Worm (Caenorhabditis elegans): ENCODE measurements around the gene R13A1.5.

Gene R13A1.5

DNA sequence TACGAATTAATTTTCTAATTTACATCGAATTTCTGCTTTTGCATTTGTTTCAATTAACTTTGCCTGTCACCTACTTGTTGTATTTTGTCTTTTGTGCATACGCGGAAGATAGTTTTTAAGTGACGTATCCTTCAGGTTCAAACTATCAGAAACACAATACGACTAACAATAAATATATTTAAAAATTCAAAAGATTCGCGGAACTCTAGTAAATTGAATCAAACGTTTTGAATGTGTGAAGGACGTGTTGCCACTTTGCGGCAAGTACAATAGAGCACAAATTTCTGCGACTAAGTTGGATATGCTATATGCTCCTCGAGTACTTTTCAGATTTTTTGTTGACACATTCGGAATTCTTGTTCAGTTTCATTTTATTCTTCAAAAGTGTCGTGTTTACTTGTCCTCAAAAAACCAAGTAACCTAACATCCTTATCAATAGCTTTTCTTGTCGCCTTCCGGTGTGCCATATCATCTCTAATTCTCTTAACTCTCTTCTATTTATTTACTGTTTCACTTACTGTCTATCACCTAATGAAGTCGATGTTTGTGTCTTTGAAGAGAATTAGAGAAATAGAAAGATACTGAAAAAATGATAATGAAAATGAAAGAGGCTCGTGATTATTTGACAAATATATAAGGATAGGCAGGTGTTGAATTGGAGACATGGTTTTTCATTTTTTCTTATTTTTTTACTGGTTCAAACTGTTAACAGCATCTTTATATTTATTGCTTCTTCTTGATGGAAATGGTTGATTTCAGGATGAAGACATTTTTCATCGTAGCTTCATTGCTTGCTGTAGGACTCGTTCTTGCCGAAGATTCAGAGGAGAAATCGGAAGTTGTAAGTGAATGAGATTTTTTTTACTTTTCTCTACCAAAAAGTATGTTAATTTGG, 2.9 kb downstream of the R13A1.5 start, which contains the start of gene srlf-7 (continued):
- TF ChIP-seq unc-62 (GFP tag; optimal IDR thresholded peaks at IDR 0.05) (no peak), elt-3 (tag; optimal IDR thresholded peaks at IDR 0.05) (peak in 5 of 6 experiments; percentile 55 to 98 (median 90)), C34B4.2 (tag; optimal IDR thresholded peaks at IDR 0.05) (no peak)

ce11 chrIV:7188030-7188429, 3.6 kb downstream of the R13A1.5 start, which contains the start of gene C42D4.13:
Gene C42D4.13 (minus strand): TSS chrIV:7188130.
- TF ChIP-seq ztf-11 (tag; optimal IDR thresholded peaks at IDR 0.05), result no peak
- no peak for TF ChIP-seq snu-23 (GFP tag; optimal IDR thresholded peaks at IDR 0.05)
- TF ChIP-seq rnt-1 (tag; optimal IDR thresholded peaks at IDR 0.05), result no peak
- no peak for TF ChIP-seq tbx-2 (tag; optimal IDR thresholded peaks at IDR 0.05)
- TF ChIP-seq C34B4.2 (tag; optimal IDR thresholded peaks at IDR 0.05), result no peak
- TF ChIP-seq lin-35 (GFP tag; optimal IDR thresholded peaks at IDR 0.05), result no peak
- TF ChIP-seq lin-39 (tag; optimal IDR thresholded peaks at IDR 0.05), result no peak
- no peak for TF ChIP-seq ceh-63 (GFP tag; optimal IDR thresholded peaks at IDR 0.05)
- TF ChIP-seq nhr-90 (tag; optimal IDR thresholded peaks at IDR 0.05; ENCODE audit: poor library complexity), result no peak

- TF ChIP-seq zag-1 (tag; optimal IDR thresholded peaks at IDR 0.05), result no peak
- no peak for TF ChIP-seq sox-4 (tag; optimal IDR thresholded peaks at IDR 0.05)
- TF ChIP-seq Y116A8C.19 (tag; optimal IDR thresholded peaks at IDR 0.05; ENCODE audit: borderline replicate concordance), result no peak
- no peak for TF ChIP-seq ces-1 (GFP tag; optimal IDR thresholded peaks at IDR 0.05)
- TF ChIP-seq nhr-90 (tag; optimal IDR thresholded peaks at IDR 0.05; ENCODE audit: poor library complexity), result no peak
- no peak for TF ChIP-seq unc-30 (tag; optimal IDR thresholded peaks at IDR 0.05)
- TF ChIP-seq dpl-1 (GFP tag; optimal IDR thresholded peaks at IDR 0.05), result no peak
- TF ChIP-seq nhr-77 (tag; optimal IDR thresholded peaks at IDR 0.05), result no peak
- no peak for TF ChIP-seq ceh-63 (GFP tag; optimal IDR thresholded peaks at IDR 0.05)
- TF ChIP-seq lin-13 (GFP tag; optimal IDR thresholded peaks at IDR 0.05), result no peak
- TF ChIP-seq nhr-76 (tag; optimal IDR thresholded peaks at IDR 0.05), result no peak
- no peak for TF ChIP-seq lin-14 (GFP tag; optimal IDR thresholded peaks at IDR 0.05)
- TF ChIP-seq snu-23 (GFP tag; optimal IDR thresholded peaks at IDR 0.05), result no peak
These were observed 4.9 kb downstream of the R13A1.5 start, which contains the start of gene str-249 for ce11 chrIV:7186756-7187155. Gene str-249 (minus strand): TSS chrIV:7186856.

- TF ChIP-seq lin-14 (GFP tag; optimal IDR thresholded peaks at IDR 0.05) (no peak), irx-1 (tag; optimal IDR thresholded peaks at IDR 0.05) (no peak), nhr-19 (GFP tag; conservative IDR thresholded peaks at IDR 0.05) (no peak), fkh-4 (tag; optimal IDR thresholded peaks at IDR 0.05; ENCODE audit: borderline replicate concordance) (no peak), rnt-1 (tag; optimal IDR thresholded peaks at IDR 0.05) (no peak), sptf-1 (tag; optimal IDR thresholded peaks at IDR 0.05) (no peak), aha-1 (tag; optimal IDR thresholded peaks at IDR 0.05) (no peak), egl-27 (tag; optimal IDR thresholded peaks at IDR 0.05) (no peak), nhr-85 (tag) (no peak), nhr-47 (tag; optimal IDR thresholded peaks at IDR 0.05) (no peak), unc-86 (tag; optimal IDR thresholded peaks at IDR 0.05) (no peak), Y116A8C.19 (tag; optimal IDR thresholded peaks at IDR 0.05; ENCODE audit: borderline replicate concordance) (no peak), ceh-88 (GFP tag; IDR thresholded peaks at IDR 0.05) (no peak), nhr-12 (tag; optimal IDR thresholded peaks at IDR 0.05) (no peak), nhr-76 (tag; optimal IDR thresholded peaks at IDR 0.05) (no peak), C04F5.9 (tag; optimal IDR thresholded peaks at IDR 0.05) (no peak), ztf-11 (tag; optimal IDR thresholded peaks at IDR 0.05) (no peak), ama-1 (optimal IDR thresholded peaks at IDR 0.05) (no peak), zip-4 (GFP tag; optimal IDR thresholded peaks at IDR 0.05) (no peak)
These were observed 7.0 kb downstream of the R13A1.5 start, which contains the start of gene clec-179 for ce11 chrIV:7184597-7184996. Gene clec-179 (minus strand): TSS chrIV:7184697.

All from whole organism, L1 larva.